Worm (Caenorhabditis elegans) whole organism, mixed stage, embryonic: ENCODE data around the gene Y6G8.16.

ENCODE experiments used
- unc-39 ChIP-seq: fragments of 150-350 bp; optimal IDR thresholded peaks from 2 replicates; lab custom pipeline; 2014; ENCODE audit warnings: missing biosample characterization, missing genetic modification characterization
- ztf-11 ChIP-seq: fragments of 150-350 bp; optimal IDR thresholded peaks from 2 replicates; lab custom pipeline; 2014; ENCODE audit warnings: missing biosample characterization, missing genetic modification characterization

ce11 chrV:17623230-17623629, 17.1 kb downstream of the Y6G8.16 start, which contains the start of gene F57G4.1:
- TF ChIP-seq ztf-11 (tag; lab: Kevin White, UChicago) (no peak), unc-39 (no peak)
